Worm (Caenorhabditis elegans) whole organism, L2 larva: Measurements from ENCODE around the gene josd-1.

ENCODE experiments used
- C34F6.9 ChIP-seq: fragments of 150-350 bp; optimal IDR thresholded peaks from 2 replicates; lab custom pipeline; 2014; ENCODE audit warnings: missing biosample characterization, missing genetic modification characterization
- F13H6.1 ChIP-seq: sonication (generic microtip); optimal IDR thresholded peaks from 2 replicates; lab custom pipeline; 2016; ENCODE audit warnings: missing genetic modification characterization, missing compliant biosample characterization
- alr-1 ChIP-seq: fragments of 150-350 bp; optimal IDR thresholded peaks from 2 replicates; lab custom pipeline; 2014; ENCODE audit warnings: missing biosample characterization, missing genetic modification characterization
- ceh-16 ChIP-seq: fragments of 150-350 bp; optimal IDR thresholded peaks from 2 replicates; lab custom pipeline; 2014; ENCODE audit warnings: missing biosample characterization, missing genetic modification characterization
- crh-2 ChIP-seq: sonication (generic microtip); optimal IDR thresholded peaks from 2 replicates; lab custom pipeline; 2017; ENCODE audit warnings: missing biosample characterization, missing genetic modification characterization
- egl-27 ChIP-seq: sonication (generic microtip); optimal IDR thresholded peaks from 3 replicates; lab custom pipeline; 2017; ENCODE audit warnings: missing biosample characterization, missing genetic modification reagents, missing genetic modification characterization
- elt-1 ChIP-seq: fragments of 150-350 bp; optimal IDR thresholded peaks from 2 replicates; lab custom pipeline; 2014; ENCODE audit warnings: missing biosample characterization, missing genetic modification characterization
- fos-1 ChIP-seq: fragments of 150-350 bp; optimal IDR thresholded peaks from 2 replicates; lab custom pipeline; 2014; ENCODE audit warnings: missing biosample characterization, missing genetic modification characterization
- gmeb-1 ChIP-seq: fragments of 150-350 bp; optimal IDR thresholded peaks from 2 replicates; lab custom pipeline; 2014; ENCODE audit warnings: missing biosample characterization, missing genetic modification characterization
- lin-11 ChIP-seq: fragments of 150-350 bp; sonication (generic microtip); optimal IDR thresholded peaks from 2 replicates; lab custom pipeline; 2014; ENCODE audit warnings: missing biosample characterization, missing genetic modification characterization, inconsistent platforms, mixed read lengths
- lin-13 ChIP-seq: fragments of 150-350 bp; optimal IDR thresholded peaks from 2 replicates; lab custom pipeline; 2014; ENCODE audit warnings: missing biosample characterization, missing genetic modification reagents, missing genetic modification characterization
- lin-39 ChIP-seq: fragments of 150-350 bp; optimal IDR thresholded peaks from 2 replicates; lab custom pipeline; 2014; ENCODE audit warnings: missing biosample characterization, missing genetic modification reagents, missing genetic modification characterization
- lsy-2 ChIP-seq, 2 experiments: fragments of 150-350 bp in 1 of 2; sonication (generic microtip) in 1 of 2; optimal IDR thresholded peaks; 2 replicates each; lab custom pipeline; 2014 to 2017; ENCODE audit warnings: missing biosample characterization in 2 of 2, missing genetic modification characterization in 2 of 2
- mab-5 ChIP-seq: fragments of 150-350 bp; optimal IDR thresholded peaks from 2 replicates; lab custom pipeline; 2014; ENCODE audit warnings: missing biosample characterization, missing genetic modification characterization
- mbf-1 ChIP-seq: sonication (generic microtip); optimal IDR thresholded peaks from 2 replicates; lab custom pipeline; 2017; ENCODE audit warnings: missing biosample characterization, missing genetic modification characterization
- nhr-10 ChIP-seq: sonication (generic microtip); optimal IDR thresholded peaks from 2 replicates; lab custom pipeline; 2017; ENCODE audit warnings: missing biosample characterization, missing genetic modification characterization
- nhr-11 ChIP-seq: fragments of 150-350 bp; optimal IDR thresholded peaks from 2 replicates; lab custom pipeline; 2014; ENCODE audit warnings: missing biosample characterization, missing genetic modification characterization
- nhr-129 ChIP-seq: fragments of 150-350 bp; optimal IDR thresholded peaks from 2 replicates; lab custom pipeline; 2014; ENCODE audit warnings: missing biosample characterization, missing genetic modification characterization
- nhr-21 ChIP-seq: fragments of 150-350 bp; optimal IDR thresholded peaks from 2 replicates; lab custom pipeline; 2014; ENCODE audit warnings: missing biosample characterization, missing genetic modification characterization
- nhr-23 ChIP-seq: fragments of 150-350 bp; optimal IDR thresholded peaks from 2 replicates; lab custom pipeline; 2014; ENCODE audit warnings: missing biosample characterization, missing genetic modification reagents, missing genetic modification characterization
- nhr-237 ChIP-seq: fragments of 150-350 bp; optimal IDR thresholded peaks from 2 replicates; lab custom pipeline; 2014; ENCODE audit warnings: missing biosample characterization, missing genetic modification characterization
- nhr-6 ChIP-seq: fragments of 150-350 bp; optimal IDR thresholded peaks from 2 replicates; lab custom pipeline; 2014; ENCODE audit warnings: missing biosample characterization, missing genetic modification characterization
- nhr-77 ChIP-seq: fragments of 150-350 bp; optimal IDR thresholded peaks from 2 replicates; lab custom pipeline; 2014; ENCODE audit warnings: missing biosample characterization, missing genetic modification characterization
- skn-1 ChIP-seq: sonication (generic microtip); optimal IDR thresholded peaks from 2 replicates; lab custom pipeline; 2017; ENCODE audit warnings: missing biosample characterization, missing genetic modification characterization
- sma-3 ChIP-seq: sonication (generic microtip); optimal IDR thresholded peaks from 2 replicates; lab custom pipeline; 2016; ENCODE audit warnings: missing genetic modification reagents, missing genetic modification characterization, missing compliant biosample characterization
- sma-9 ChIP-seq, 2 experiments: fragments of 150-350 bp in 1 of 2; sonication (generic microtip) in 1 of 2; optimal IDR thresholded peaks; 2 replicates each; lab custom pipeline; 2014 to 2016; ENCODE audit warnings: missing genetic modification characterization in 2 of 2, mild to moderate bottlenecking in 1 of 2, missing biosample characterization in 1 of 2, missing compliant biosample characterization in 1 of 2, missing genetic modification reagents in 1 of 2, moderate library complexity in 1 of 2
- snpc-4 ChIP-seq: fragments of 150-350 bp; optimal IDR thresholded peaks from 2 replicates; lab custom pipeline; 2014; ENCODE audit warnings: missing biosample characterization, missing genetic modification characterization
- unc-39 ChIP-seq: fragments of 150-350 bp; optimal IDR thresholded peaks from 2 replicates; lab custom pipeline; 2014; ENCODE audit warnings: missing biosample characterization, missing genetic modification characterization
- unc-55 ChIP-seq: fragments of 150-350 bp; sonication (generic microtip); optimal IDR thresholded peaks from 3 replicates; lab custom pipeline; 2014; ENCODE audit warnings: missing biosample characterization, missing genetic modification reagents, missing genetic modification characterization
- unc-62 ChIP-seq: fragments of 150-350 bp; optimal IDR thresholded peaks from 2 replicates; lab custom pipeline; 2014; ENCODE audit warnings: missing biosample characterization, missing genetic modification reagents, missing genetic modification characterization
- zag-1 ChIP-seq: fragments of 150-350 bp; optimal IDR thresholded peaks from 2 replicates; lab custom pipeline; 2014; ENCODE audit warnings: missing biosample characterization, missing genetic modification characterization
- ztf-1 ChIP-seq: fragments of 200-800 bp; sonication (Bioruptor generic); conservative IDR thresholded peaks from 2 replicates; pipeline ENCODE4 v1.3.6; 2022; ENCODE audit warnings: missing genetic modification characterization, missing compliant biosample characterization
- ztf-11 ChIP-seq: sonication (generic microtip); optimal IDR thresholded peaks from 2 replicates; lab custom pipeline; 2017; ENCODE audit warnings: missing biosample characterization, missing genetic modification characterization

Gene josd-1

ce11 chrIII:2858334-2858733 lies 21.9 kb downstream of the josd-1 start:
- TF ChIP-seq unc-39 (no peak), alr-1 (tag; lab: Kevin White, UChicago) (no peak), fos-1 (tag; lab: Kevin White, UChicago) (no peak), gmeb-1 (tag; lab: Kevin White, UChicago) (no peak), lin-13 (no peak), zag-1 (no peak), snpc-4 (no peak), ceh-16 (tag; lab: Kevin White, UChicago) (no peak), nhr-77 (tag; lab: Kevin White, UChicago) (no peak)

DNA sequence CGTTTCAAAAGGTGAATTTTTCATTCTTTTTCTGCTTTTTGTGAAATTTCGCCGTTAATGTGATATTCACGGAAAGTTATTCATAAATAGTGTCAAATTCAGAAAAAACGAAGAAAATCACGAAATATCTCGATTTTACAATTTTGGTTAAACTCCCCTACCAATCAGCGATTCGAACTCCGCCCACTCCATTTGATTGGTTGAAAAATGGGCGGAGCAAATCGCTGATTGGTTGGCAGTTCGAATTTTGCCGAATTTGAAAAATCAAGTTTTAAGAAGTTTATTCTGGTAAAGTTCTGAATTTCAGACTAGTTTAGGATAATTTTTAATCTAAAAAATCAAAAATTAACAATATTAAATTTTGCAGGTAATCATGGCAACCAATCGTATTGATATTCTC lies 28.2 kb downstream of the josd-1 start:
- TF ChIP-seq nhr-21 (tag; lab: Kevin White, UChicago) (no peak), snpc-4 (no peak), fos-1 (tag; lab: Kevin White, UChicago) (no peak), lin-11 (tag; lab: Kevin White, UChicago) (no peak), nhr-6 (tag; lab: Kevin White, UChicago) (no peak)
- TF ChIP-seq, all 48 proteins: peak for 0

- no peak for TF ChIP-seq snpc-4
- TF ChIP-seq nhr-23 (tag; lab: Kevin White, UChicago) = no peak
- no peak for TF ChIP-seq lin-39
- TF ChIP-seq ztf-11 (tag; lab: Kevin White, UChicago) = no peak
- no peak for TF ChIP-seq nhr-77 (tag; lab: Kevin White, UChicago)
- TF ChIP-seq crh-2 (tag; lab: Kevin White, UChicago) = no peak
- no peak for TF ChIP-seq elt-1
- TF ChIP-seq nhr-237 (tag; lab: Kevin White, UChicago) = no peak
- no peak for TF ChIP-seq lin-11 (tag; lab: Kevin White, UChicago)
- no peak for TF ChIP-seq unc-62
- TF ChIP-seq, all 48 proteins: peak for 0
Observed at ce11 chrIII:2866597-2866996, 30.2 kb downstream of the josd-1 start.

DNA sequence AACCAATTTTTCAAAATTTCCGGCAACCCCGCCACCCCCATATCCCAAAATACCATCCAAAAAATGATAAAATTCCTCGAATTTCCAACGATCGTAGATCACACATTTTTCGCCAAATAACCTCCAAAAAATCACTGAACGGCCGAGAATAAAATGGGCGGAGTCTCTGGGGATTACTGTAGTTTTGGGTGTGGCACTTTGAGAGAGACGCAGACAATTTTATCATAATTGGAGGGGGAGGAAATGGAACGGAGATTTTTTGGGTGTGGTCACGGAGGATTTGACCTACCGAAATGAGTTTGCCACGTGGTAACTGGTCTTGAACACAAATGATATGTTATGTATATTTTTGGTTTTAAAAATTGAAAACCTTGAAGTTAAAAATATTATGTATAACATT lies 32.0 kb downstream of the josd-1 start:
- peak; percentile 38 for TF ChIP-seq sma-9 (GFP tag; optimal IDR thresholded peaks at IDR 0.05; lab: Kevin White, UChicago)
- TF ChIP-seq sma-9 (tag; optimal IDR thresholded peaks at IDR 0.05; lab: Kevin White, UChicago) = no peak
- peak; percentile 32 for TF ChIP-seq sma-3 (GFP tag; lab: Kevin White, UChicago)
- no peak for TF ChIP-seq mbf-1
- peak in 1 of 2 experiments; percentile 24 for TF ChIP-seq lsy-2 (tag; optimal IDR thresholded peaks at IDR 0.05; lab: Kevin White, UChicago)

- TF ChIP-seq nhr-11 (no peak), egl-27 (tag; lab: Kevin White, UChicago) (no peak)
Observed at ce11 chrIII:2869033-2869432, 32.6 kb downstream of the josd-1 start.

- TF ChIP-seq skn-1 (peak; percentile 53), ztf-1 (no peak), lin-13 (no peak), F13H6.1 (tag; lab: Kevin White, UChicago) (peak; percentile 24), crh-2 (tag; lab: Kevin White, UChicago) (peak; percentile 13), ceh-16 (tag; lab: Kevin White, UChicago) (no peak), nhr-6 (tag; lab: Kevin White, UChicago) (no peak), gmeb-1 (tag; lab: Kevin White, UChicago) (no peak), mbf-1 (no peak), egl-27 (tag; lab: Kevin White, UChicago) (no peak), nhr-129 (no peak), fos-1 (tag; lab: Kevin White, UChicago) (peak; percentile 60), sma-9 (GFP tag; optimal IDR thresholded peaks at IDR 0.05; lab: Kevin White, UChicago) (peak; percentile 63), sma-9 (tag; optimal IDR thresholded peaks at IDR 0.05; lab: Kevin White, UChicago) (no peak)
Observed at ce11 chrIII:2869512-2869911, 33.1 kb downstream of the josd-1 start.

- TF ChIP-seq fos-1 (tag; lab: Kevin White, UChicago) (peak; percentile 77), F13H6.1 (tag; lab: Kevin White, UChicago) (peak; percentile 42), mab-5 (tag; lab: Kevin White, UChicago) (no peak), snpc-4 (no peak), mbf-1 (no peak), nhr-10 (tag; lab: Kevin White, UChicago) (no peak), C34F6.9 (no peak), sma-9 (GFP tag; optimal IDR thresholded peaks at IDR 0.05; lab: Kevin White, UChicago) (peak; percentile 75), sma-9 (tag; optimal IDR thresholded peaks at IDR 0.05; lab: Kevin White, UChicago) (no peak), lsy-2 (tag; optimal IDR thresholded peaks at IDR 0.05; lab: Kevin White, UChicago) (peak in 1 of 2 experiments; percentile 6), unc-39 (no peak), unc-55 (GFP tag; lab: Kevin White, UChicago) (no peak), gmeb-1 (tag; lab: Kevin White, UChicago) (no peak), nhr-237 (tag; lab: Kevin White, UChicago) (no peak), crh-2 (tag; lab: Kevin White, UChicago) (peak; percentile 64), nhr-23 (tag; lab: Kevin White, UChicago) (no peak)
Observed at ce11 chrIII:2870228-2870627, 33.8 kb downstream of the josd-1 start.
